Worm (Caenorhabditis elegans) whole organism, L2 larva: ENCODE measurements around the gene ugt-47.

Experiments used
- C34F6.9 ChIP-seq: fragments of 150-350 bp; optimal IDR thresholded peaks from 2 replicates; lab custom pipeline; 2014; ENCODE audit warnings: missing biosample characterization, missing genetic modification characterization
- F13H6.1 ChIP-seq: sonication (generic microtip); optimal IDR thresholded peaks from 2 replicates; lab custom pipeline; 2016; ENCODE audit warnings: missing genetic modification characterization, missing compliant biosample characterization
- ZK546.5 ChIP-seq: sonication (generic microtip); optimal IDR thresholded peaks from 2 replicates; lab custom pipeline; 2017; ENCODE audit warnings: missing biosample characterization, missing genetic modification characterization
- alr-1 ChIP-seq: fragments of 150-350 bp; optimal IDR thresholded peaks from 2 replicates; lab custom pipeline; 2014; ENCODE audit warnings: missing biosample characterization, missing genetic modification characterization
- aly-2 ChIP-seq: fragments of 150-350 bp; optimal IDR thresholded peaks from 2 replicates; lab custom pipeline; 2014; ENCODE audit warnings: missing biosample characterization, missing genetic modification characterization
- ama-1 ChIP-seq: fragments of 150-350 bp; optimal IDR thresholded peaks from 2 replicates; lab custom pipeline; 2018; ENCODE audit warnings: inconsistent platforms
- blmp-1 ChIP-seq: sonication (generic microtip); optimal IDR thresholded peaks from 2 replicates; lab custom pipeline; 2017; ENCODE audit warnings: missing genetic modification characterization, mild to moderate bottlenecking, missing compliant biosample characterization, antibody characterized with exemption, moderate library complexity; ENCODE audit not compliant: insufficient read depth
- ceh-16 ChIP-seq: fragments of 150-350 bp; optimal IDR thresholded peaks from 2 replicates; lab custom pipeline; 2014; ENCODE audit warnings: missing biosample characterization, missing genetic modification characterization
- ceh-82 ChIP-seq: fragments of 150-350 bp; optimal IDR thresholded peaks from 2 replicates; lab custom pipeline; 2014; ENCODE audit warnings: missing biosample characterization, missing genetic modification characterization
- crh-2 ChIP-seq: sonication (generic microtip); optimal IDR thresholded peaks from 2 replicates; lab custom pipeline; 2017; ENCODE audit warnings: missing biosample characterization, missing genetic modification characterization
- elt-1 ChIP-seq: fragments of 150-350 bp; optimal IDR thresholded peaks from 2 replicates; lab custom pipeline; 2014; ENCODE audit warnings: missing biosample characterization, missing genetic modification characterization
- elt-3 ChIP-seq: sonication (generic microtip); optimal IDR thresholded peaks from 2 replicates; lab custom pipeline; 2017; ENCODE audit warnings: missing biosample characterization, missing genetic modification characterization
- lin-11 ChIP-seq: fragments of 150-350 bp; sonication (generic microtip); optimal IDR thresholded peaks from 2 replicates; lab custom pipeline; 2014; ENCODE audit warnings: missing biosample characterization, missing genetic modification characterization, inconsistent platforms, mixed read lengths
- lsy-2 ChIP-seq, 2 experiments: fragments of 150-350 bp in 1 of 2; sonication (generic microtip) in 1 of 2; optimal IDR thresholded peaks; 2 replicates each; lab custom pipeline; 2014 to 2017; ENCODE audit warnings: missing biosample characterization in 2 of 2, missing genetic modification characterization in 2 of 2
- nhr-10 ChIP-seq: sonication (generic microtip); optimal IDR thresholded peaks from 2 replicates; lab custom pipeline; 2017; ENCODE audit warnings: missing biosample characterization, missing genetic modification characterization
- nhr-12 ChIP-seq: fragments of 150-350 bp; optimal IDR thresholded peaks from 2 replicates; lab custom pipeline; 2014; ENCODE audit warnings: missing biosample characterization, missing genetic modification characterization
- nhr-129 ChIP-seq: fragments of 150-350 bp; optimal IDR thresholded peaks from 2 replicates; lab custom pipeline; 2014; ENCODE audit warnings: missing biosample characterization, missing genetic modification characterization
- nhr-21 ChIP-seq: fragments of 150-350 bp; optimal IDR thresholded peaks from 2 replicates; lab custom pipeline; 2014; ENCODE audit warnings: missing biosample characterization, missing genetic modification characterization
- nhr-23 ChIP-seq: fragments of 150-350 bp; optimal IDR thresholded peaks from 2 replicates; lab custom pipeline; 2014; ENCODE audit warnings: missing biosample characterization, missing genetic modification reagents, missing genetic modification characterization
- nhr-237 ChIP-seq: fragments of 150-350 bp; optimal IDR thresholded peaks from 2 replicates; lab custom pipeline; 2014; ENCODE audit warnings: missing biosample characterization, missing genetic modification characterization
- nhr-25 ChIP-seq: fragments of 150-350 bp; sonication (generic microtip); optimal IDR thresholded peaks from 3 replicates; lab custom pipeline; 2014; ENCODE audit warnings: missing biosample characterization, missing genetic modification characterization
- nhr-6 ChIP-seq: fragments of 150-350 bp; optimal IDR thresholded peaks from 2 replicates; lab custom pipeline; 2014; ENCODE audit warnings: missing biosample characterization, missing genetic modification characterization
- nhr-77 ChIP-seq: fragments of 150-350 bp; optimal IDR thresholded peaks from 2 replicates; lab custom pipeline; 2014; ENCODE audit warnings: missing biosample characterization, missing genetic modification characterization
- peb-1 ChIP-seq: fragments of 150-350 bp; optimal IDR thresholded peaks from 2 replicates; lab custom pipeline; 2014; ENCODE audit warnings: missing biosample characterization, missing genetic modification characterization
- sem-4 ChIP-seq: fragments of 150-350 bp; optimal IDR thresholded peaks from 2 replicates; lab custom pipeline; 2014; ENCODE audit warnings: missing biosample characterization, missing genetic modification reagents, missing genetic modification characterization
- skn-1 ChIP-seq: sonication (generic microtip); optimal IDR thresholded peaks from 2 replicates; lab custom pipeline; 2017; ENCODE audit warnings: missing biosample characterization, missing genetic modification characterization
- sma-3 ChIP-seq: sonication (generic microtip); optimal IDR thresholded peaks from 2 replicates; lab custom pipeline; 2016; ENCODE audit warnings: missing genetic modification reagents, missing genetic modification characterization, missing compliant biosample characterization
- sma-9 ChIP-seq, 2 experiments: fragments of 150-350 bp in 1 of 2; sonication (generic microtip) in 1 of 2; optimal IDR thresholded peaks; 2 replicates each; lab custom pipeline; 2014 to 2016; ENCODE audit warnings: missing genetic modification characterization in 2 of 2, mild to moderate bottlenecking in 1 of 2, missing biosample characterization in 1 of 2, missing compliant biosample characterization in 1 of 2, missing genetic modification reagents in 1 of 2, moderate library complexity in 1 of 2
- snpc-4 ChIP-seq: fragments of 150-350 bp; optimal IDR thresholded peaks from 2 replicates; lab custom pipeline; 2014; ENCODE audit warnings: missing biosample characterization, missing genetic modification characterization
- unc-55 ChIP-seq: fragments of 150-350 bp; sonication (generic microtip); optimal IDR thresholded peaks from 3 replicates; lab custom pipeline; 2014; ENCODE audit warnings: missing biosample characterization, missing genetic modification reagents, missing genetic modification characterization
- unc-62 ChIP-seq: fragments of 150-350 bp; optimal IDR thresholded peaks from 2 replicates; lab custom pipeline; 2014; ENCODE audit warnings: missing biosample characterization, missing genetic modification reagents, missing genetic modification characterization
- ztf-11 ChIP-seq: sonication (generic microtip); optimal IDR thresholded peaks from 2 replicates; lab custom pipeline; 2017; ENCODE audit warnings: missing biosample characterization, missing genetic modification characterization
- ztf-4 ChIP-seq: fragments of 150-350 bp; optimal IDR thresholded peaks from 2 replicates; lab custom pipeline; 2014; ENCODE audit warnings: missing biosample characterization, missing genetic modification characterization

The ugt-47 gene

DNA sequence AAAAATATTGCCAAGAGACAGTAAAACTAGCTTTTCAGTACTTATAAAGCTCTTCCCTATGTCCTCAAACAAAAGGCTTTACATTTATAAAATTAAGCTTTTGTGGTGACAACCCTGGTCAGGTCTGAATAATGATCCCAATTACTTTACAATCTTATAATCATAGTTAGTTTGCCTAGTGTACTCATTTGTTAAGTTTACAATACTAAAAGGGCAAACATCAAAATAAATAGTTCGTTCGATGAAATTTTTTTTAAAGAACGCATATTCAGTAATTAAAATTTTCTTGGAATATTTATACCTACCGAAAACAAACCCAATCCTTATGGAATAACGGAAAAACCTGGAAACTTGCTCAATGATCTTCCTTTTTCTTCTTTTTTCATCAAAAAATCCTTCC, 39.6 kb downstream of the ugt-47 start:
- no peak for TF ChIP-seq ztf-4 (tag; lab: Kevin White, UChicago)
- no peak for TF ChIP-seq nhr-21 (tag; lab: Kevin White, UChicago)
- TF ChIP-seq alr-1 (tag; lab: Kevin White, UChicago), result no peak
- TF ChIP-seq ama-1 (lab: Kevin White, UChicago), result no peak
- no peak for TF ChIP-seq aly-2 (tag; lab: Kevin White, UChicago)
- TF ChIP-seq ZK546.5 (tag; lab: Kevin White, UChicago), result no peak
- no peak for TF ChIP-seq F13H6.1
- no peak for TF ChIP-seq nhr-6 (tag; lab: Kevin White, UChicago)
- TF ChIP-seq ceh-16 (tag; lab: Kevin White, UChicago), result no peak
- no peak for TF ChIP-seq C34F6.9 (tag; lab: Kevin White, UChicago)
- TF ChIP-seq elt-1, result no peak
- TF ChIP-seq unc-55 (GFP tag; lab: Kevin White, UChicago), result no peak

DNA sequence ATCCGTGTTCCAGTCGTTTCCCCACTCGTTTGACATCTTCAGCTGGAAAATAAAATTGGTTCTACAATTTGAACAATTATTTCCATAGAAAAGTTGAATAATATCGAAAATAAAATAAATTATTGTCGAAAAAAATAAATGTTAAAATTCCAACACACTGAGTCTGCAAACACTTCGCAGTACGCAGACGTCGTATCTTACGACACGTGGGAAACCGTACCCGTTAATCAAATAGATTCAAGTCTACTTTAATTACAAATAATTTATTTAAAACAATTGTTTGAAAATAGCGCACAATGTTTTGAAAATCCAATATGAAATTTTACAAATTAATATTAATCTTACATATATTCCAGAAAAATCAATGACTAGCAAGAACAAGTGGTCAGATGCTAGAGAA, 43.5 kb downstream of the ugt-47 start, which contains the start of gene yif-1:
yif-1 (minus strand) TSS at position 42 of the 400 bp plus-strand sequence.
- TF ChIP-seq nhr-77 (no peak), sem-4 (tag; lab: Kevin White, UChicago) (no peak), elt-3 (tag; lab: Kevin White, UChicago) (no peak), ama-1 (lab: Kevin White, UChicago) (no peak), nhr-129 (tag; lab: Kevin White, UChicago) (no peak), ceh-82 (tag; lab: Kevin White, UChicago) (no peak), nhr-23 (no peak), nhr-12 (tag; lab: Kevin White, UChicago) (no peak), C34F6.9 (tag; lab: Kevin White, UChicago) (peak; percentile 47), sma-3 (GFP tag; lab: Kevin White, UChicago) (no peak), lsy-2 (tag; optimal IDR thresholded peaks at IDR 0.05; lab: Kevin White, UChicago) (peak; percentile 14 to 90), unc-55 (GFP tag; lab: Kevin White, UChicago) (peak; percentile 24)

DNA sequence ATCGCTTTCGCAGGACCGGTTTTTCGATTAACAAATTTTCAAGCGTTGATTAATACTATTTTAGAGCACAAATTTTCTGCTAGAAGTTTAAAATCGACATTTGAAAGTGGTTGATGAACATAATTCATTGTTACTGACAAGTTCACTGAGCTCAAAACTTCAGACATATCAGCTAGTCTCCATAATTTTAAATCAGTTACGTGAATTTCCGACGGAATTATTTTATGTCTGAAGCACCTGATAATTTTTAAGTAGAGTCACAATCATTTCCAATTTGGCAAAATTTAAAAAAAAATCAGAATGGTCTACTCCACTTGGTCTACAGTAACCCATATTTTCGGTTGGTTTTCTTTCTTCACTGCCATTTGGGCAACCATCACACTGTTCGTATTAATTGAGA, 46.5 kb downstream of the ugt-47 start, which contains the start of gene str-118:
str-118 (plus strand) TSS at position 301 of the 400 bp plus-strand sequence.
- TF ChIP-seq elt-1, result no peak
- no peak for TF ChIP-seq unc-55 (GFP tag; lab: Kevin White, UChicago)

DNA sequence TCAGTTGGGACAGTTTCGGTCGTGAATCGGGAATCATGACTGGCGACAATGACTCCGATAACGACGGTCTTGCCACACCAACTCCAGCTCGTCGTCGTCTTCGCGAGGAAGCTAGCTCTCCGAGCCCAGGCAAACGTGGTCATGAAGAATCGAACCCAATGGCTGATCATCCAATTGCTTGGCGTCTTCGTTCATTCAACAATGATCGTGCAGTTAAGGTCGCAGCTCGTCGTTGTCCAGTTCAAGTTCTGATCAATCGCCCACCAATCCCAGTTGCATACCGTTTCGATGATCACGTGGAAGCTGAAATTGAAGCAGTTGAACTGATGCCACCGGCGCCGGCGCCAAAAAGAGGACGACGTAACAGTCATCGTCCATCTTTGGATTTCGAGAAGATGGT, 51.2 kb downstream of the ugt-47 start:
- no peak for TF ChIP-seq skn-1 (tag; lab: Kevin White, UChicago)
- TF ChIP-seq ZK546.5 (tag; lab: Kevin White, UChicago), result no peak
- TF ChIP-seq nhr-237 (tag; lab: Kevin White, UChicago), result no peak
- TF ChIP-seq peb-1 (tag; lab: Kevin White, UChicago), result no peak
- TF ChIP-seq ztf-11 (tag; lab: Kevin White, UChicago), result no peak
- no peak for TF ChIP-seq lsy-2 (tag; optimal IDR thresholded peaks at IDR 0.05; lab: Kevin White, UChicago)
- TF ChIP-seq, all 48 proteins: peak for 0

DNA sequence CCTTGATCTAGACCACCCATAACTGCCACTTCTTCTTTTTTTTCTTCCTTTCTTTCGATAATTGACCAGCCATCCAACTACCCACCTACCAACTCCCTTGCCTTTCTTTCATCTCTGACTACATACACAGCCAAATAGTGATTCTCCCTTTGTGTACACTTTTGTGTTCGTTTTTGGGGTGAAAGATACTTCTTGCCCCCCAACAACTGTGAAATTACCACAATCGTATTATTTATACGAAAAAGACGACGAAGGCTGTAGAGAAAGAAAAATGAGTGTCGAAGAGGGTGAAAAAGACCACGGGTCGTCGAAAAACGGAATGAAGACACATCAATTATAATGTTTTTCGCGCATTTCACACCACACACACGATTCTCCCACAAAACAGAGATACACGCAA, 51.9 kb downstream of the ugt-47 start:
- no peak for TF ChIP-seq ceh-16 (tag; lab: Kevin White, UChicago)
- no peak for TF ChIP-seq nhr-10 (tag; lab: Kevin White, UChicago)
- TF ChIP-seq sma-3 (GFP tag; lab: Kevin White, UChicago), result peak; percentile 3
- TF ChIP-seq unc-55 (GFP tag; lab: Kevin White, UChicago), result no peak
- TF ChIP-seq nhr-25 (tag; lab: Kevin White, UChicago), result peak; percentile 67
- no peak for TF ChIP-seq nhr-21 (tag; lab: Kevin White, UChicago)
- TF ChIP-seq snpc-4 (tag; lab: Kevin White, UChicago), result no peak
- peak; percentile 81 for TF ChIP-seq crh-2
- peak; percentile 38 for TF ChIP-seq blmp-1
- no peak for TF ChIP-seq unc-62 (GFP tag; lab: Kevin White, UChicago)
- TF ChIP-seq ama-1 (lab: Kevin White, UChicago), result peak; percentile 42
- TF ChIP-seq lsy-2 (tag; optimal IDR thresholded peaks at IDR 0.05; lab: Kevin White, UChicago), result no peak
- TF ChIP-seq sma-9 (GFP tag; optimal IDR thresholded peaks at IDR 0.05; lab: Kevin White, UChicago), result peak; percentile 12
- TF ChIP-seq sma-9 (tag; optimal IDR thresholded peaks at IDR 0.05; lab: Kevin White, UChicago), result no peak
- TF ChIP-seq lin-11 (tag; lab: Kevin White, UChicago), result no peak
